Worm (Caenorhabditis elegans) whole organism, L2 larva: ENCODE measurements around the gene Y54G11A.2.

ENCODE experiments used
- dmd-4 ChIP-seq: sonication (generic microtip); optimal IDR thresholded peaks from 2 replicates; lab custom pipeline; 2017; ENCODE audit warnings: missing biosample characterization, missing genetic modification characterization
- egl-27 ChIP-seq: sonication (generic microtip); optimal IDR thresholded peaks from 3 replicates; lab custom pipeline; 2017; ENCODE audit warnings: missing biosample characterization, missing genetic modification reagents, missing genetic modification characterization
- elt-1 ChIP-seq: fragments of 150-350 bp; optimal IDR thresholded peaks from 2 replicates; lab custom pipeline; 2014; ENCODE audit warnings: missing biosample characterization, missing genetic modification characterization
- fos-1 ChIP-seq: fragments of 150-350 bp; optimal IDR thresholded peaks from 2 replicates; lab custom pipeline; 2014; ENCODE audit warnings: missing biosample characterization, missing genetic modification characterization
- lsy-2 ChIP-seq, 2 experiments: fragments of 150-350 bp in 1 of 2; sonication (generic microtip) in 1 of 2; optimal IDR thresholded peaks; 2 replicates each; lab custom pipeline; 2014 to 2017; ENCODE audit warnings: missing biosample characterization in 2 of 2, missing genetic modification characterization in 2 of 2
- mab-5 ChIP-seq: fragments of 150-350 bp; optimal IDR thresholded peaks from 2 replicates; lab custom pipeline; 2014; ENCODE audit warnings: missing biosample characterization, missing genetic modification characterization
- mdl-1 ChIP-seq, 2 experiments: fragments of 150-350 bp in 1 of 2; sonication (generic microtip) in 1 of 2; optimal IDR thresholded peaks; 2 replicates each; lab custom pipeline; 2017; ENCODE audit warnings: missing biosample characterization in 2 of 2, missing genetic modification characterization in 2 of 2
- nhr-11 ChIP-seq: fragments of 150-350 bp; optimal IDR thresholded peaks from 2 replicates; lab custom pipeline; 2014; ENCODE audit warnings: missing biosample characterization, missing genetic modification characterization
- peb-1 ChIP-seq: fragments of 150-350 bp; optimal IDR thresholded peaks from 2 replicates; lab custom pipeline; 2014; ENCODE audit warnings: missing biosample characterization, missing genetic modification characterization
- sma-3 ChIP-seq: sonication (generic microtip); optimal IDR thresholded peaks from 2 replicates; lab custom pipeline; 2016; ENCODE audit warnings: missing genetic modification reagents, missing genetic modification characterization, missing compliant biosample characterization
- snpc-4 ChIP-seq: fragments of 150-350 bp; optimal IDR thresholded peaks from 2 replicates; lab custom pipeline; 2014; ENCODE audit warnings: missing biosample characterization, missing genetic modification characterization
- unc-62 ChIP-seq: fragments of 150-350 bp; optimal IDR thresholded peaks from 2 replicates; lab custom pipeline; 2014; ENCODE audit warnings: missing biosample characterization, missing genetic modification reagents, missing genetic modification characterization
- ztf-4 ChIP-seq: fragments of 150-350 bp; optimal IDR thresholded peaks from 2 replicates; lab custom pipeline; 2014; ENCODE audit warnings: missing biosample characterization, missing genetic modification characterization

DNA sequence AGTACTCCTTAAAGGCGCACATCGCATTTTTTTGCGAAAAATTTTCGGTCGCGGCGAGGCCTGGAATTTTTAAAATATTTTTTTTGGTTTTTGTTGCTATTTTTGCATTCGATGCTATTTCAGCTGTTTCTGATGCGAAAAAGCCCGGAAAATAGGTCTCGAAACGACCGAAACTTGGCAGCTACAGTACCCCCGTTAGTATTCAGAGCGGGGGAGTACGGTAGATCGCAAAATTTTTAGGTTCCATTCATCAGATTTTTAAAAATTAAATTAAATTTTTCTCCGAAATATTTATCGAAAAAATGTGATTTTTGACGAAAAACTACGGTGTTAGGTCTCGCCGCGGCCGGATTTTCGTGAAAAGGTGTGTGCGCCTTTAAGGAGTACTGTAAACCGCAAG is 3.7 kb downstream of the Y54G11A.2 start:
- TF ChIP-seq unc-62, result no peak
- TF ChIP-seq ztf-4 (tag; lab: Kevin White, UChicago), result no peak
- TF ChIP-seq mdl-1 (tag; optimal IDR thresholded peaks at IDR 0.05; lab: Kevin White, UChicago), result no peak
- TF ChIP-seq fos-1 (tag; lab: Kevin White, UChicago), result no peak
- TF ChIP-seq mab-5, result no peak
- no peak for TF ChIP-seq elt-1
- TF ChIP-seq sma-3, result no peak
- no peak for TF ChIP-seq peb-1
- no peak for TF ChIP-seq dmd-4 (tag; lab: Kevin White, UChicago)
- no peak for TF ChIP-seq egl-27 (tag; lab: Kevin White, UChicago)
- TF ChIP-seq snpc-4 (tag; lab: Kevin White, UChicago), result no peak
- no peak for TF ChIP-seq lsy-2 (tag; optimal IDR thresholded peaks at IDR 0.05; lab: Kevin White, UChicago)
- TF ChIP-seq nhr-11 (tag; lab: Kevin White, UChicago), result no peak
